Fruit fly (Drosophila melanogaster) whole organism, pupa: ENCODE results near the gene CecA2.

Experiments
- CG13204 ChIP-seq: fragments of 200-800 bp; sonication (Bioruptor generic); optimal IDR thresholded peaks from 2 replicates; lab custom pipeline; 2018; ENCODE audit warnings: missing biosample characterization, mild to moderate bottlenecking, missing genetic modification characterization, moderate library complexity
- CG15710 ChIP-seq: fragments of 200-800 bp; sonication (Bioruptor generic); optimal IDR thresholded peaks from 2 replicates; lab custom pipeline; 2018; ENCODE audit warnings: missing biosample characterization, mild to moderate bottlenecking, missing genetic modification characterization, moderate library complexity
- Ets98B ChIP-seq: fragments of 200-800 bp; sonication (Bioruptor generic); IDR thresholded peaks from 2 replicates; pipeline ENCODE4 v1.3.6; 2022; ENCODE audit warnings: missing biosample characterization, missing genetic modification characterization
- fd96Ca ChIP-seq: fragments of 200-800 bp; sonication (Bioruptor generic); IDR thresholded peaks from 3 replicates; pipeline ENCODE4 v1.3.6; 2022; ENCODE audit warnings: missing biosample characterization, missing genetic modification characterization

DNA sequence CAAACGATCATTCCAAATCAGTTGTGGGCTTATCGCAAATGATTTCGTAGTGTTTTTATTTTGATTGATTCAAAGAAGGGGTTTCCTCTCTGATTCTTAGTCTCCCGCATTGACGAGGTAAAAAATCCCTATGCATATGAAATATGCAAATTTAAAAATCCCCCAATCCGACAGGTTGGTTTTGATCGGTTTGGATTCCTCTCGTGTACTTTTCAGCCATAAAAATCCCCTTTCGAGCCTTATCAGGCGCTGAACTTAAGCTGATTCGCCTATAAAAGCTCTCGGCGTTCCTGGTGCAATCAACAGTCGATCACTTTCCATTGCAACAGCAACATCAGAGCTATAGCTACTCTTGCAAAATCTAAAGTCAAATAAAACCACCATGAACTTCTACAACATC lies at the start of gene CecA2:
- TF ChIP-seq CG13204 (GFP tag; lab: Kevin White, UChicago), result no peak
- no peak for TF ChIP-seq CG15710 (tag; lab: Kevin White, UChicago)
- no peak for TF ChIP-seq fd96Ca (GFP tag; lab: Robert Waterston, UW)
- TF ChIP-seq Ets98B (GFP tag; lab: Robert Waterston, UW), result no peak
